Worm (Caenorhabditis elegans): Measurements from ENCODE around the gene Y66D12A.11.

Gene Y66D12A.11

ce11 chrIII:11589311-11589710, 26.0 kb downstream of the Y66D12A.11 start:
- TF ChIP-seq lin-39 (tag; optimal IDR thresholded peaks at IDR 0.05), result no peak
- no peak for TF ChIP-seq ZK546.5 (tag; optimal IDR thresholded peaks at IDR 0.05)
- no peak for TF ChIP-seq lin-11 (tag; optimal IDR thresholded peaks at IDR 0.05)
- no peak for TF ChIP-seq crh-2 (tag; optimal IDR thresholded peaks at IDR 0.05)
- no peak for TF ChIP-seq lin-13 (GFP tag; optimal IDR thresholded peaks at IDR 0.05)
- no peak for TF ChIP-seq ztf-11 (tag; optimal IDR thresholded peaks at IDR 0.05)
- TF ChIP-seq nhr-25 (tag; optimal IDR thresholded peaks at IDR 0.05), result no peak
- TF ChIP-seq mab-5 (tag; optimal IDR thresholded peaks at IDR 0.05), result no peak
- TF ChIP-seq aly-2 (tag; optimal IDR thresholded peaks at IDR 0.05), result no peak
- TF ChIP-seq unc-55 (GFP tag; optimal IDR thresholded peaks at IDR 0.05), result no peak
- no peak for TF ChIP-seq Y55F3AM.14 (GFP tag; optimal IDR thresholded peaks at IDR 0.05)
- TF ChIP-seq mdl-1 (tag; optimal IDR thresholded peaks at IDR 0.05), result no peak

- TF ChIP-seq peb-1 (tag; optimal IDR thresholded peaks at IDR 0.05) (no peak), ztf-1 (GFP tag; conservative IDR thresholded peaks at IDR 0.05) (no peak), skn-1 (tag; optimal IDR thresholded peaks at IDR 0.05) (no peak), nhr-11 (tag; optimal IDR thresholded peaks at IDR 0.05) (no peak)
These were observed 27.0 kb downstream of the Y66D12A.11 start for ce11 chrIII:11590255-11590654.

- no peak for TF ChIP-seq Y55F3AM.14 (GFP tag; optimal IDR thresholded peaks at IDR 0.05)
- no peak for TF ChIP-seq ztf-4 (tag; optimal IDR thresholded peaks at IDR 0.05)
- no peak for TF ChIP-seq zag-1 (tag; optimal IDR thresholded peaks at IDR 0.05)
- TF ChIP-seq mdl-1 (tag; optimal IDR thresholded peaks at IDR 0.05), result no peak
- no peak for TF ChIP-seq ztf-11 (tag; optimal IDR thresholded peaks at IDR 0.05)
- no peak for TF ChIP-seq peb-1 (tag; optimal IDR thresholded peaks at IDR 0.05)
- TF ChIP-seq nhr-10 (tag; optimal IDR thresholded peaks at IDR 0.05), result no peak
- no peak for TF ChIP-seq lsy-2 (tag; optimal IDR thresholded peaks at IDR 0.05)
- TF ChIP-seq blmp-1 (tag; optimal IDR thresholded peaks at IDR 0.05; ENCODE audit: insufficient read depth), result no peak
- no peak for TF ChIP-seq sem-4 (tag; optimal IDR thresholded peaks at IDR 0.05)
- TF ChIP-seq lin-11 (tag; optimal IDR thresholded peaks at IDR 0.05), result no peak
- no peak for TF ChIP-seq elt-1 (tag; optimal IDR thresholded peaks at IDR 0.05)
- TF ChIP-seq nhr-12 (tag; optimal IDR thresholded peaks at IDR 0.05), result no peak
- no peak for TF ChIP-seq nhr-237 (tag; optimal IDR thresholded peaks at IDR 0.05)
- TF ChIP-seq nhr-23 (tag; optimal IDR thresholded peaks at IDR 0.05), result no peak
- no peak for TF ChIP-seq sma-3 (GFP tag; optimal IDR thresholded peaks at IDR 0.05)
- TF ChIP-seq ceh-16 (tag; optimal IDR thresholded peaks at IDR 0.05), result no peak
These were observed 28.8 kb downstream of the Y66D12A.11 start for ce11 chrIII:11592096-11592495.

- TF ChIP-seq lin-11 (tag; optimal IDR thresholded peaks at IDR 0.05) (no peak), ztf-4 (tag; optimal IDR thresholded peaks at IDR 0.05) (no peak), snpc-4 (tag; optimal IDR thresholded peaks at IDR 0.05) (no peak), nhr-10 (tag; optimal IDR thresholded peaks at IDR 0.05) (no peak), unc-39 (tag; optimal IDR thresholded peaks at IDR 0.05) (no peak), C34F6.9 (tag; optimal IDR thresholded peaks at IDR 0.05) (no peak), fos-1 (tag; optimal IDR thresholded peaks at IDR 0.05) (no peak), nhr-237 (tag; optimal IDR thresholded peaks at IDR 0.05) (no peak), alr-1 (tag; optimal IDR thresholded peaks at IDR 0.05) (no peak), sma-3 (GFP tag; optimal IDR thresholded peaks at IDR 0.05) (no peak), Y55F3AM.14 (GFP tag; optimal IDR thresholded peaks at IDR 0.05) (no peak), R02D3.7 (tag; optimal IDR thresholded peaks at IDR 0.05) (no peak), skn-1 (tag; optimal IDR thresholded peaks at IDR 0.05) (no peak), zag-1 (tag; optimal IDR thresholded peaks at IDR 0.05) (no peak), nhr-12 (tag; optimal IDR thresholded peaks at IDR 0.05) (no peak), ztf-1 (GFP tag; conservative IDR thresholded peaks at IDR 0.05) (no peak), lin-13 (GFP tag; optimal IDR thresholded peaks at IDR 0.05) (no peak), egl-27 (tag; optimal IDR thresholded peaks at IDR 0.05) (no peak), ceh-16 (tag; optimal IDR thresholded peaks at IDR 0.05) (no peak)
These were observed 44.6 kb downstream of the Y66D12A.11 start, which contains the start of gene Y66D12A.1 for ce11 chrIII:11607870-11608269. Gene Y66D12A.1, plus strand, starts transcription at chrIII:11608170.

ce11 chrIII:11609568-11609967, 46.3 kb downstream of the Y66D12A.11 start, which contains the start of gene Y66D12A.30:
Gene Y66D12A.30, plus strand, starts transcription at chrIII:11609868.
- TF ChIP-seq ztf-4 (tag; optimal IDR thresholded peaks at IDR 0.05), result no peak
- no peak for TF ChIP-seq nhr-129 (tag; optimal IDR thresholded peaks at IDR 0.05)
- TF ChIP-seq sma-3 (GFP tag; optimal IDR thresholded peaks at IDR 0.05), result no peak
- no peak for TF ChIP-seq ceh-82 (tag; optimal IDR thresholded peaks at IDR 0.05)
- TF ChIP-seq peb-1 (tag; optimal IDR thresholded peaks at IDR 0.05), result no peak
- no peak for TF ChIP-seq egl-27 (tag; optimal IDR thresholded peaks at IDR 0.05)
- TF ChIP-seq ceh-16 (tag; optimal IDR thresholded peaks at IDR 0.05), result no peak
- TF ChIP-seq nhr-25 (tag; optimal IDR thresholded peaks at IDR 0.05), result no peak
- TF ChIP-seq ztf-1 (GFP tag; conservative IDR thresholded peaks at IDR 0.05), result no peak
- no peak for TF ChIP-seq ztf-11 (tag; optimal IDR thresholded peaks at IDR 0.05)
- no peak for TF ChIP-seq mbf-1 (tag; optimal IDR thresholded peaks at IDR 0.05)
